Fruit fly (Drosophila melanogaster) whole organism, larva: ENCODE measurements around the gene Mkk4.
A peak's percentile ranks its signal among the peaks of the same experiment; 100 is the strongest.

Experiments
- noc ChIP-seq: fragments of 200-800 bp; sonication (Bioruptor generic); optimal IDR thresholded peaks from 3 replicates; lab custom pipeline; 2019; ENCODE audit warnings: missing biosample characterization, mild to moderate bottlenecking, missing genetic modification characterization, moderate library complexity

Gene Mkk4

DNA sequence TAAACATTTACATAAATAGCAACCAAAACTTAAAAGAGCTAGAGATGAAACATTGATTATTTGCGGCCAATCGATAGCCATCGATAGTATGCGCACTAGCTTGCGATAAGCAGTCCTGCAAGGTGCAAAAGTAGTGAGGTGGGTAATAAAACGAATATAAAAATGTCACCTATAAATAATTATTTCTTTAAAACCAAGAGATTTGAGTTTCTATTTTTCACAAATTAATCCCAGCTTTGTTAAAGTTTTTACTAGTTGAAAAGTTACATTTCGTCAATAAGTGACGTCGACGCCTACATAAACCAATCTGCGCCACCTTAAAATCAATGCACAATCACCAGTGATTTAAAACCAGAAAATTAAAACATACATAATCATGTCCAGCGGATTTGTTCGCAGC is at the start of gene Mkk4, which contains the start of gene SLIRP2:
TSS of gene Mkk4 (minus strand) at position 56 of the 400 bp plus-strand sequence.
TSS of gene SLIRP2 (plus strand) at position 344 of the 400 bp plus-strand sequence.
- peak; percentile 98 for TF ChIP-seq noc (tag; lab: Kevin White, UChicago)

- no peak for TF ChIP-seq noc (tag; lab: Kevin White, UChicago)
Observed at dm6 chr3R:8699230-8699629, 48.6 kb upstream of the Mkk4 start.

- TF ChIP-seq noc (tag; lab: Kevin White, UChicago), result no peak
Observed at dm6 chr3R:8697772-8698259, 47.2 kb upstream of the Mkk4 start, which contains the start of gene hb. Gene hb (minus strand): TSS chr3R:8697822.

- no peak for TF ChIP-seq noc (tag; lab: Kevin White, UChicago)
Observed at dm6 chr3R:8694110-8694826, 43.7 kb upstream of the Mkk4 start.

DNA sequence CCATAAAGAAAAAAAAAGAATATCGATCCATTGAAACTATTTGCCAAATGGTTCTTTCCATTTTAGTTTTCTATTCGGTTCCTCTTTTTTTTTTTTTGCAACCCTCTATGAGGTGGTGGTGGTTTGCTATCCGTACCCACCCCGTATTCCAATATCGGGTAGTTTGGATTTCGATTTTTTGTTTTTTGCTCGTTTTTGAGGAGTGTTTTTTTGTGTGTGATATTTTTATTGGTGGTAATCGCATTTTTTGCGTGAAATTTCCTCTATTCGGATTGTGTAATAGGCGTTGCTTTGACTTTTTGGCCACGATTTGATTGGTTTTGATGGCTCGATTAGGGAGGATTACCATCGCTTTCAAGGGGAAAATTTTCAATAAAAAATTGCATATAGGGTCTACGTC is 35.9 kb upstream of the Mkk4 start:
- TF ChIP-seq noc (tag; lab: Kevin White, UChicago), result no peak

- no peak for TF ChIP-seq noc (tag; lab: Kevin White, UChicago)
Observed at dm6 chr3R:8684328-8685177, 34.0 kb upstream of the Mkk4 start, which contains the start of gene CG44227. Gene CG44227 (minus strand): TSS chr3R:8685176.

- TF ChIP-seq noc (tag; lab: Kevin White, UChicago), result no peak
Observed at dm6 chr3R:8683280-8683679, 32.7 kb upstream of the Mkk4 start.

DNA sequence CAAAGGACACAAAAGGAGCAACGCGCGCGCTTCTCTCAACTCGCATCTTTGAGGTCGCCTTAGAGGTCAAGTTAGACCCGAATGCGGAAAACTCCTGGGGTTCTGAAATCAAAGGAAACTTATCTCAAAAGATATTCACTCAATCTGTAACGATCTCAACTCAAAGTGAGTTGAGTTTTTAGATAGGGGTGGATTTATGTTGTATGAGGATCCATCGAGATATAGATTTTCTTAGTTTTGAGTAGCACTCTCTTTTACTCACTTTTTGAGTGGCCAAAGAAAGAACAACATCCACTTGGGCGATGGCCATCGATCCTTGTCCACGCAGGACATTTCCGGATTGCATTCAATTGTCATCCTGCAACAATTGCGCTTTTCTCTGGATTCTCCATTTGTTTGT is 30.0 kb upstream of the Mkk4 start:
- TF ChIP-seq noc (tag; lab: Kevin White, UChicago), result no peak

DNA sequence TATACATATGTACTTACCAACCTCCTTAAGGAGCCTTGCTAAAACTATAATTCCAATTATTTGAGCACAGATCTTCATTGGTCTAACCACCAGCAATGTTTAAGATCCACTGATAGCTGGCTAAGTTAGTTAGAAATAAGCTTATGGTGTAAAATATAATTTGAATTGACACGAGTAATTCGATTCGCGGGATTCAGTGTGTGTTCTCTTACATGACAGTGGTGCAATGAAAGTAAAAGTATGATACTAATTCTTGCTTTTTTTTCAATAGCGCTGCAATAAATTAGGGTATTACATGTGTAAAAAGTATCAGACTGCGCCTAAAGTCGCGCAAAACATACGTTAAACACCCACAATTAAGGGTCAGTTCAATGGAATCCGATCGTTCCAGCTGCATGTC is 29.3 kb upstream of the Mkk4 start, which contains the start of gene CG33325:
TSS of gene CG33325 (minus strand) at position 101 of the 400 bp plus-strand sequence.
- TF ChIP-seq noc (tag; lab: Kevin White, UChicago), result no peak

- TF ChIP-seq noc (tag; lab: Kevin White, UChicago), result peak; percentile 84
Observed at dm6 chr3R:8676560-8677000, 26.0 kb upstream of the Mkk4 start, which contains the start of the genes Unc50, CG11755 and CG8043. Gene Unc50 (minus strand): TSS chr3R:8676613. Gene CG11755 (plus strand): TSS chr3R:8676915. Gene CG8043 (plus strand): TSS chr3R:8676915.

- peak; percentile 55 for TF ChIP-seq noc (tag; lab: Kevin White, UChicago)
Observed at dm6 chr3R:8673803-8674234, 23.2 kb upstream of the Mkk4 start, which contains the start of gene mRpL19. Gene mRpL19 (plus strand): TSS chr3R:8674109.

- peak; percentile 56 for TF ChIP-seq noc (tag; lab: Kevin White, UChicago)
Observed at dm6 chr3R:8670529-8671491, 20.2 kb upstream of the Mkk4 start, which contains the start of gene p. Gene p (minus strand): TSS chr3R:8670684.

- no peak for TF ChIP-seq noc (tag; lab: Kevin White, UChicago)
Observed at dm6 chr3R:8669900-8670528, 19.4 kb upstream of the Mkk4 start.
